Worm (Caenorhabditis elegans) whole organism, L2 larva: ENCODE results near the gene mpk-1.

Experiments used
- C34F6.9 ChIP-seq: fragments of 150-350 bp; optimal IDR thresholded peaks from 2 replicates; lab custom pipeline; 2014; ENCODE audit warnings: missing biosample characterization, missing genetic modification characterization
- F13H6.1 ChIP-seq: sonication (generic microtip); optimal IDR thresholded peaks from 2 replicates; lab custom pipeline; 2016; ENCODE audit warnings: missing genetic modification characterization, missing compliant biosample characterization
- ZK546.5 ChIP-seq: sonication (generic microtip); optimal IDR thresholded peaks from 2 replicates; lab custom pipeline; 2017; ENCODE audit warnings: missing biosample characterization, missing genetic modification characterization
- alr-1 ChIP-seq: fragments of 150-350 bp; optimal IDR thresholded peaks from 2 replicates; lab custom pipeline; 2014; ENCODE audit warnings: missing biosample characterization, missing genetic modification characterization
- aly-2 ChIP-seq: fragments of 150-350 bp; optimal IDR thresholded peaks from 2 replicates; lab custom pipeline; 2014; ENCODE audit warnings: missing biosample characterization, missing genetic modification characterization
- ama-1 ChIP-seq: fragments of 150-350 bp; optimal IDR thresholded peaks from 2 replicates; lab custom pipeline; 2018; ENCODE audit warnings: inconsistent platforms
- blmp-1 ChIP-seq: sonication (generic microtip); optimal IDR thresholded peaks from 2 replicates; lab custom pipeline; 2017; ENCODE audit warnings: missing genetic modification characterization, mild to moderate bottlenecking, missing compliant biosample characterization, antibody characterized with exemption, moderate library complexity; ENCODE audit not compliant: insufficient read depth
- ceh-82 ChIP-seq: fragments of 150-350 bp; optimal IDR thresholded peaks from 2 replicates; lab custom pipeline; 2014; ENCODE audit warnings: missing biosample characterization, missing genetic modification characterization
- crh-2 ChIP-seq: sonication (generic microtip); optimal IDR thresholded peaks from 2 replicates; lab custom pipeline; 2017; ENCODE audit warnings: missing biosample characterization, missing genetic modification characterization
- dmd-4 ChIP-seq: sonication (generic microtip); optimal IDR thresholded peaks from 2 replicates; lab custom pipeline; 2017; ENCODE audit warnings: missing biosample characterization, missing genetic modification characterization
- egl-27 ChIP-seq: sonication (generic microtip); optimal IDR thresholded peaks from 3 replicates; lab custom pipeline; 2017; ENCODE audit warnings: missing biosample characterization, missing genetic modification reagents, missing genetic modification characterization
- elt-3 ChIP-seq: sonication (generic microtip); optimal IDR thresholded peaks from 2 replicates; lab custom pipeline; 2017; ENCODE audit warnings: missing biosample characterization, missing genetic modification characterization
- fos-1 ChIP-seq: fragments of 150-350 bp; optimal IDR thresholded peaks from 2 replicates; lab custom pipeline; 2014; ENCODE audit warnings: missing biosample characterization, missing genetic modification characterization
- gmeb-1 ChIP-seq: fragments of 150-350 bp; optimal IDR thresholded peaks from 2 replicates; lab custom pipeline; 2014; ENCODE audit warnings: missing biosample characterization, missing genetic modification characterization
- lin-11 ChIP-seq: fragments of 150-350 bp; sonication (generic microtip); optimal IDR thresholded peaks from 2 replicates; lab custom pipeline; 2014; ENCODE audit warnings: missing biosample characterization, missing genetic modification characterization, inconsistent platforms, mixed read lengths
- lin-13 ChIP-seq: fragments of 150-350 bp; optimal IDR thresholded peaks from 2 replicates; lab custom pipeline; 2014; ENCODE audit warnings: missing biosample characterization, missing genetic modification reagents, missing genetic modification characterization
- lin-39 ChIP-seq: fragments of 150-350 bp; optimal IDR thresholded peaks from 2 replicates; lab custom pipeline; 2014; ENCODE audit warnings: missing biosample characterization, missing genetic modification reagents, missing genetic modification characterization
- lsy-2 ChIP-seq, 2 experiments: fragments of 150-350 bp in 1 of 2; sonication (generic microtip) in 1 of 2; optimal IDR thresholded peaks; 2 replicates each; lab custom pipeline; 2014 to 2017; ENCODE audit warnings: missing biosample characterization in 2 of 2, missing genetic modification characterization in 2 of 2
- mab-5 ChIP-seq: fragments of 150-350 bp; optimal IDR thresholded peaks from 2 replicates; lab custom pipeline; 2014; ENCODE audit warnings: missing biosample characterization, missing genetic modification characterization
- mbf-1 ChIP-seq: sonication (generic microtip); optimal IDR thresholded peaks from 2 replicates; lab custom pipeline; 2017; ENCODE audit warnings: missing biosample characterization, missing genetic modification characterization
- mdl-1 ChIP-seq, 2 experiments: fragments of 150-350 bp in 1 of 2; sonication (generic microtip) in 1 of 2; optimal IDR thresholded peaks; 2 replicates each; lab custom pipeline; 2017; ENCODE audit warnings: missing biosample characterization in 2 of 2, missing genetic modification characterization in 2 of 2
- nhr-10 ChIP-seq: sonication (generic microtip); optimal IDR thresholded peaks from 2 replicates; lab custom pipeline; 2017; ENCODE audit warnings: missing biosample characterization, missing genetic modification characterization
- nhr-11 ChIP-seq: fragments of 150-350 bp; optimal IDR thresholded peaks from 2 replicates; lab custom pipeline; 2014; ENCODE audit warnings: missing biosample characterization, missing genetic modification characterization
- nhr-12 ChIP-seq: fragments of 150-350 bp; optimal IDR thresholded peaks from 2 replicates; lab custom pipeline; 2014; ENCODE audit warnings: missing biosample characterization, missing genetic modification characterization
- nhr-129 ChIP-seq: fragments of 150-350 bp; optimal IDR thresholded peaks from 2 replicates; lab custom pipeline; 2014; ENCODE audit warnings: missing biosample characterization, missing genetic modification characterization
- nhr-21 ChIP-seq: fragments of 150-350 bp; optimal IDR thresholded peaks from 2 replicates; lab custom pipeline; 2014; ENCODE audit warnings: missing biosample characterization, missing genetic modification characterization
- nhr-237 ChIP-seq: fragments of 150-350 bp; optimal IDR thresholded peaks from 2 replicates; lab custom pipeline; 2014; ENCODE audit warnings: missing biosample characterization, missing genetic modification characterization
- nhr-6 ChIP-seq: fragments of 150-350 bp; optimal IDR thresholded peaks from 2 replicates; lab custom pipeline; 2014; ENCODE audit warnings: missing biosample characterization, missing genetic modification characterization
- nhr-77 ChIP-seq: fragments of 150-350 bp; optimal IDR thresholded peaks from 2 replicates; lab custom pipeline; 2014; ENCODE audit warnings: missing biosample characterization, missing genetic modification characterization
- peb-1 ChIP-seq: fragments of 150-350 bp; optimal IDR thresholded peaks from 2 replicates; lab custom pipeline; 2014; ENCODE audit warnings: missing biosample characterization, missing genetic modification characterization
- sem-4 ChIP-seq: fragments of 150-350 bp; optimal IDR thresholded peaks from 2 replicates; lab custom pipeline; 2014; ENCODE audit warnings: missing biosample characterization, missing genetic modification reagents, missing genetic modification characterization
- sma-9 ChIP-seq, 2 experiments: fragments of 150-350 bp in 1 of 2; sonication (generic microtip) in 1 of 2; optimal IDR thresholded peaks; 2 replicates each; lab custom pipeline; 2014 to 2016; ENCODE audit warnings: missing genetic modification characterization in 2 of 2, mild to moderate bottlenecking in 1 of 2, missing biosample characterization in 1 of 2, missing compliant biosample characterization in 1 of 2, missing genetic modification reagents in 1 of 2, moderate library complexity in 1 of 2
- unc-39 ChIP-seq: fragments of 150-350 bp; optimal IDR thresholded peaks from 2 replicates; lab custom pipeline; 2014; ENCODE audit warnings: missing biosample characterization, missing genetic modification characterization
- unc-55 ChIP-seq: fragments of 150-350 bp; sonication (generic microtip); optimal IDR thresholded peaks from 3 replicates; lab custom pipeline; 2014; ENCODE audit warnings: missing biosample characterization, missing genetic modification reagents, missing genetic modification characterization
- zag-1 ChIP-seq: fragments of 150-350 bp; optimal IDR thresholded peaks from 2 replicates; lab custom pipeline; 2014; ENCODE audit warnings: missing biosample characterization, missing genetic modification characterization
- ztf-1 ChIP-seq: fragments of 200-800 bp; sonication (Bioruptor generic); conservative IDR thresholded peaks from 2 replicates; pipeline ENCODE4 v1.3.6; 2022; ENCODE audit warnings: missing genetic modification characterization, missing compliant biosample characterization
- ztf-11 ChIP-seq: sonication (generic microtip); optimal IDR thresholded peaks from 2 replicates; lab custom pipeline; 2017; ENCODE audit warnings: missing biosample characterization, missing genetic modification characterization
- ztf-4 ChIP-seq: fragments of 150-350 bp; optimal IDR thresholded peaks from 2 replicates; lab custom pipeline; 2014; ENCODE audit warnings: missing biosample characterization, missing genetic modification characterization

Gene mpk-1

ce11 chrIII:4191091-4191638, 36.7 kb downstream of the mpk-1 start, which contains the start of gene dnj-16:
TSS of gene dnj-16 (plus strand) at chrIII:4191141.
- TF ChIP-seq C34F6.9: peak; percentile 87
- TF ChIP-seq ztf-1 (GFP tag; lab: Robert Waterston, UW): no peak
- TF ChIP-seq ztf-11 (tag; lab: Kevin White, UChicago): no peak
- peak; percentile 29 for TF ChIP-seq lin-13 (GFP tag; lab: Kevin White, UChicago)
- TF ChIP-seq ama-1 (lab: Kevin White, UChicago): no peak
- no peak for TF ChIP-seq elt-3 (tag; lab: Kevin White, UChicago)
- peak in 1 of 2 experiments; percentile 2 for TF ChIP-seq mdl-1 (tag; optimal IDR thresholded peaks at IDR 0.05; lab: Kevin White, UChicago)
- TF ChIP-seq unc-55 (GFP tag; lab: Kevin White, UChicago): peak; percentile 94
- no peak for TF ChIP-seq dmd-4 (tag; lab: Kevin White, UChicago)
- no peak for TF ChIP-seq sem-4
- TF ChIP-seq sma-9 (GFP tag; optimal IDR thresholded peaks at IDR 0.05; lab: Kevin White, UChicago): peak; percentile 12
- TF ChIP-seq sma-9 (tag; optimal IDR thresholded peaks at IDR 0.05; lab: Kevin White, UChicago): no peak
- TF ChIP-seq nhr-11: no peak
- peak; percentile 66 for TF ChIP-seq nhr-129 (tag; lab: Kevin White, UChicago)
- TF ChIP-seq nhr-10: no peak
- TF ChIP-seq mbf-1 (tag; lab: Kevin White, UChicago): no peak
- peak; percentile 8 to 55 for TF ChIP-seq lsy-2 (tag; optimal IDR thresholded peaks at IDR 0.05; lab: Kevin White, UChicago)
- TF ChIP-seq gmeb-1 (tag; lab: Kevin White, UChicago): no peak
- TF ChIP-seq ZK546.5: no peak
- TF ChIP-seq ztf-4 (tag; lab: Kevin White, UChicago): peak; percentile 23
- TF ChIP-seq lin-39 (tag; lab: Kevin White, UChicago): no peak
- TF ChIP-seq nhr-237 (tag; lab: Kevin White, UChicago): no peak
- TF ChIP-seq F13H6.1 (tag; lab: Kevin White, UChicago): no peak
- TF ChIP-seq mab-5 (tag; lab: Kevin White, UChicago): peak; percentile 16
- TF ChIP-seq nhr-21: no peak
- TF ChIP-seq lin-11: no peak
- TF ChIP-seq nhr-77: no peak
- no peak for TF ChIP-seq blmp-1 (tag; lab: Kevin White, UChicago)
- TF ChIP-seq unc-39 (tag; lab: Kevin White, UChicago): no peak
- no peak for TF ChIP-seq alr-1 (tag; lab: Kevin White, UChicago)
- TF ChIP-seq fos-1 (tag; lab: Kevin White, UChicago): peak; percentile 97
- peak; percentile 74 for TF ChIP-seq crh-2 (tag; lab: Kevin White, UChicago)
- TF ChIP-seq peb-1 (tag; lab: Kevin White, UChicago): no peak
- no peak for TF ChIP-seq nhr-6 (tag; lab: Kevin White, UChicago)
- TF ChIP-seq egl-27 (tag; lab: Kevin White, UChicago): no peak
- TF ChIP-seq nhr-12 (tag; lab: Kevin White, UChicago): no peak

ce11 chrIII:4190241-4190640, 37.7 kb downstream of the mpk-1 start, which contains the start of gene spp-28:
TSS of gene spp-28 (minus strand) at chrIII:4190341.
- TF ChIP-seq gmeb-1 (tag; lab: Kevin White, UChicago) (no peak), dmd-4 (tag; lab: Kevin White, UChicago) (no peak), ztf-1 (GFP tag; lab: Robert Waterston, UW) (no peak), zag-1 (tag; lab: Kevin White, UChicago) (no peak), mbf-1 (tag; lab: Kevin White, UChicago) (no peak), F13H6.1 (tag; lab: Kevin White, UChicago) (no peak), lin-13 (GFP tag; lab: Kevin White, UChicago) (no peak), C34F6.9 (no peak), mab-5 (tag; lab: Kevin White, UChicago) (no peak), ceh-82 (tag; lab: Kevin White, UChicago) (no peak), blmp-1 (tag; lab: Kevin White, UChicago) (no peak), sem-4 (no peak), ztf-11 (tag; lab: Kevin White, UChicago) (no peak), aly-2 (no peak), egl-27 (tag; lab: Kevin White, UChicago) (no peak), peb-1 (tag; lab: Kevin White, UChicago) (no peak), sma-9 (GFP tag; optimal IDR thresholded peaks at IDR 0.05; lab: Kevin White, UChicago) (no peak), sma-9 (tag; optimal IDR thresholded peaks at IDR 0.05; lab: Kevin White, UChicago) (no peak), nhr-77 (no peak)
- TF ChIP-seq, all 48 proteins: peak for 0

- TF ChIP-seq fos-1 (tag; lab: Kevin White, UChicago) (peak; percentile 17), lin-11 (no peak), blmp-1 (tag; lab: Kevin White, UChicago) (peak; percentile 84)
Observed at ce11 chrIII:4189602-4190001, 38.3 kb downstream of the mpk-1 start.
